Worm (Caenorhabditis elegans) whole organism, young adult: ENCODE measurements around the gene Y116A8C.37.
A peak's percentile ranks its signal among the peaks of the same experiment; 100 is the strongest.

Experiments used
- B0019.2 ChIP-seq: fragments of 200-800 bp; sonication (Bioruptor generic); conservative IDR thresholded peaks from 2 replicates; pipeline ENCODE4 v1.3.6; 2022; ENCODE audit warnings: missing genetic modification reagents, missing genetic modification characterization, missing compliant biosample characterization
- D2030.7 ChIP-seq: fragments of 200-800 bp; sonication (Bioruptor generic); IDR thresholded peaks from 2 replicates; pipeline ENCODE4 v1.3.6; 2022; ENCODE audit warnings: missing genetic modification reagents, missing genetic modification characterization, missing compliant biosample characterization
- F23B12.7 ChIP-seq: sonication (generic microtip); optimal IDR thresholded peaks from 2 replicates; lab custom pipeline; 2017; ENCODE audit warnings: missing genetic modification characterization, mild to moderate bottlenecking, missing compliant biosample characterization, antibody characterized with exemption, moderate library complexity; ENCODE audit not compliant: insufficient read depth
- F49E8.2 ChIP-seq: sonication (generic microtip); optimal IDR thresholded peaks from 3 replicates; lab custom pipeline; 2017; ENCODE audit warnings: missing genetic modification characterization, mild to moderate bottlenecking, missing compliant biosample characterization, antibody characterized with exemption, moderate library complexity; ENCODE audit not compliant: insufficient read depth
- F55B11.4 ChIP-seq: sonication (generic microtip); optimal IDR thresholded peaks from 2 replicates; lab custom pipeline; 2016; ENCODE audit warnings: missing compliant biosample characterization, missing genetic modification characterization, borderline replicate concordance; ENCODE audit not compliant: insufficient read depth
- Y53F4B.3 ChIP-seq: fragments of 200-800 bp; sonication (Bioruptor generic); IDR thresholded peaks from 2 replicates; pipeline ENCODE4 v1.3.6; 2022; ENCODE audit warnings: missing genetic modification reagents, missing genetic modification characterization, missing compliant biosample characterization
- Y53G8AR.9 ChIP-seq: fragments of 200-800 bp; sonication (Bioruptor generic); conservative IDR thresholded peaks from 2 replicates; pipeline ENCODE4 v1.3.6; 2022; ENCODE audit warnings: missing genetic modification reagents, missing genetic modification characterization, missing compliant biosample characterization
- Y56A3A.18 ChIP-seq: fragments of 200-800 bp; sonication (Bioruptor generic); IDR thresholded peaks from 2 replicates; pipeline ENCODE4 v1.3.6; 2022; ENCODE audit warnings: missing genetic modification reagents, missing genetic modification characterization, missing compliant biosample characterization
- Y67H2A.10 ChIP-seq: fragments of 200-800 bp; sonication (Bioruptor generic); conservative IDR thresholded peaks from 2 replicates; pipeline ENCODE4 v1.3.6; 2022; ENCODE audit warnings: missing genetic modification reagents, missing genetic modification characterization, missing compliant biosample characterization
- atf-7 ChIP-seq: sonication (generic microtip); optimal IDR thresholded peaks from 2 replicates; lab custom pipeline; 2017; ENCODE audit warnings: mild to moderate bottlenecking, missing genetic modification characterization, missing compliant biosample characterization
- bed-2 ChIP-seq: fragments of 200-800 bp; sonication (Bioruptor generic); IDR thresholded peaks from 2 replicates; pipeline ENCODE4 v1.3.6; 2022; ENCODE audit warnings: missing genetic modification reagents, missing genetic modification characterization, missing compliant biosample characterization
- cebp-2 ChIP-seq: fragments of 200-800 bp; sonication (Bioruptor generic); IDR thresholded peaks from 2 replicates; pipeline ENCODE4 v1.3.6; 2022; ENCODE audit warnings: missing genetic modification characterization, missing compliant biosample characterization
- dox-1 ChIP-seq: fragments of 200-800 bp; sonication (Bioruptor generic); IDR thresholded peaks from 2 replicates; pipeline ENCODE4 v1.3.6; 2022; ENCODE audit warnings: missing genetic modification reagents, missing genetic modification characterization, missing compliant biosample characterization
- dpff-1 ChIP-seq: sonication (generic microtip); optimal IDR thresholded peaks from 2 replicates; lab custom pipeline; 2017; ENCODE audit warnings: mild to moderate bottlenecking, missing genetic modification characterization, missing compliant biosample characterization
- efl-1 ChIP-seq: fragments of 150-350 bp; optimal IDR thresholded peaks from 2 replicates; lab custom pipeline; 2014; ENCODE audit warnings: missing biosample characterization, missing genetic modification reagents, missing genetic modification characterization
- egrh-3 ChIP-seq: fragments of 200-800 bp; sonication (Bioruptor generic); IDR thresholded peaks from 2 replicates; pipeline ENCODE4 v1.3.6; 2022; ENCODE audit warnings: missing genetic modification reagents, missing genetic modification characterization, missing compliant biosample characterization
- hmg-1.2 ChIP-seq: fragments of 200-800 bp; sonication (Bioruptor generic); IDR thresholded peaks from 2 replicates; pipeline ENCODE4 v1.3.6; 2022; ENCODE audit warnings: missing genetic modification reagents, missing genetic modification characterization, missing compliant biosample characterization
- hrde-1 ChIP-seq: sonication (generic microtip); optimal IDR thresholded peaks from 2 replicates; lab custom pipeline; 2016; ENCODE audit warnings: missing genetic modification characterization, mild to moderate bottlenecking, missing compliant biosample characterization, moderate library complexity, missing genotype, missing genetic modification reagents, borderline replicate concordance
- lin-40 ChIP-seq: sonication (generic microtip); optimal IDR thresholded peaks from 2 replicates; lab custom pipeline; 2016; ENCODE audit warnings: missing genetic modification characterization, mild to moderate bottlenecking, missing compliant biosample characterization, missing genotype, missing genetic modification reagents
- lin-54 ChIP-seq: fragments of 200-800 bp; sonication (Bioruptor generic); optimal IDR thresholded peaks from 2 replicates; lab custom pipeline; 2018; ENCODE audit warnings: mild to moderate bottlenecking, missing genetic modification characterization, missing compliant biosample characterization
- madf-10 ChIP-seq: sonication (generic microtip); optimal IDR thresholded peaks from 2 replicates; lab custom pipeline; 2016; ENCODE audit warnings: mild to moderate bottlenecking, missing genetic modification characterization, missing compliant biosample characterization
- madf-8 ChIP-seq: fragments of 200-800 bp; sonication (Bioruptor generic); conservative IDR thresholded peaks from 2 replicates; pipeline ENCODE4 v1.3.6; 2022; ENCODE audit warnings: missing genetic modification reagents, missing genetic modification characterization, missing compliant biosample characterization
- mcd-1 ChIP-seq: fragments of 200-800 bp; sonication (Bioruptor generic); IDR thresholded peaks from 2 replicates; pipeline ENCODE4 v1.3.6; 2022; ENCODE audit warnings: missing genetic modification reagents, missing genetic modification characterization, missing compliant biosample characterization
- nfyb-1 ChIP-seq: fragments of 200-800 bp; sonication (Bioruptor generic); IDR thresholded peaks from 2 replicates; pipeline ENCODE4 v1.3.6; 2022; ENCODE audit warnings: missing genetic modification reagents, missing genetic modification characterization, missing compliant biosample characterization
- nhr-120 ChIP-seq: fragments of 200-800 bp; sonication (Bioruptor generic); IDR thresholded peaks from 2 replicates; pipeline ENCODE4 v1.3.6; 2022; ENCODE audit warnings: missing genetic modification characterization, missing compliant biosample characterization
- nhr-90 ChIP-seq: sonication (generic microtip); optimal IDR thresholded peaks from 2 replicates; lab custom pipeline; 2016; ENCODE audit warnings: missing genotype, mild to moderate bottlenecking, missing genetic modification characterization, missing compliant biosample characterization
- pha-4 ChIP-seq: fragments of 150-350 bp; sonication (generic microtip); optimal IDR thresholded peaks from 2 replicates; lab custom pipeline; 2014; ENCODE audit warnings: missing biosample characterization, missing genetic modification reagents, missing genetic modification characterization
- rec-8 ChIP-seq, 2 experiments: sonication (generic microtip); optimal IDR thresholded peaks; 2 replicates each; lab custom pipeline; 2016; ENCODE audit warnings: mild to moderate bottlenecking in 2 of 2, missing genetic modification characterization in 2 of 2, missing genetic modification reagents in 2 of 2, missing genotype in 2 of 2, missing biosample characterization in 1 of 2, missing compliant biosample characterization in 1 of 2, moderate library complexity in 1 of 2
- repo-1 ChIP-seq: sonication (generic microtip); optimal IDR thresholded peaks from 2 replicates; lab custom pipeline; 2017; ENCODE audit warnings: mild to moderate bottlenecking, missing genetic modification characterization, missing compliant biosample characterization
- snpc-4 ChIP-seq, 5 experiments: fragments of 150-350 bp in 1 of 5; sonication (generic microtip) in 4 of 5; optimal IDR thresholded peaks; 2 replicates each; lab custom pipeline; 2014 to 2018; ENCODE audit warnings: missing genetic modification characterization in 5 of 5, missing biosample characterization in 3 of 5, antibody characterized with exemption in 2 of 5, mild to moderate bottlenecking in 2 of 5, missing compliant biosample characterization in 2 of 5, missing genotype in 2 of 5, moderate library complexity in 2 of 5, missing genetic modification reagents in 1 of 5
- xnd-1 ChIP-seq: sonication (generic microtip); optimal IDR thresholded peaks from 2 replicates; lab custom pipeline; 2016; ENCODE audit warnings: missing genotype, missing genetic modification reagents, missing genetic modification characterization, missing compliant biosample characterization
- zfh-2 ChIP-seq: fragments of 200-800 bp; sonication (Bioruptor generic); conservative IDR thresholded peaks from 2 replicates; pipeline ENCODE4 v1.3.6; 2022; ENCODE audit warnings: missing genetic modification reagents, missing genetic modification characterization, missing compliant biosample characterization
- zim-3 ChIP-seq: sonication (generic microtip); optimal IDR thresholded peaks from 2 replicates; lab custom pipeline; 2017; ENCODE audit warnings: mild to moderate bottlenecking, missing genetic modification characterization, moderate library complexity, missing compliant biosample characterization
- ztf-26 ChIP-seq: sonication (generic microtip); optimal IDR thresholded peaks from 2 replicates; lab custom pipeline; 2017; ENCODE audit warnings: missing genetic modification characterization, missing compliant biosample characterization

Y116A8C.37 gene

ce11 chrIV:17108200-17108599 lies 22.7 kb downstream of the Y116A8C.37 start (continued):
- TF ChIP-seq hmg-1.2 (GFP tag; lab: Robert Waterston, UW) (no peak), B0019.2 (GFP tag; lab: Robert Waterston, UW) (no peak), xnd-1 (tag; lab: Kevin White, UChicago) (no peak), madf-10 (tag; lab: Kevin White, UChicago) (no peak), F23B12.7 (tag; lab: Kevin White, UChicago) (no peak), Y53G8AR.9 (GFP tag; lab: Robert Waterston, UW) (0 out of 2 replicates have a peak, but pooled peaks have one; percentile 8), Y67H2A.10 (no peak), zim-3 (tag; lab: Kevin White, UChicago) (no peak), efl-1 (no peak), lin-40 (tag; lab: Kevin White, UChicago) (no peak), D2030.7 (peak; percentile 29; the same call in 1 of the 2 replicates)

ce11 chrIV:17105578-17105977 lies 25.4 kb downstream of the Y116A8C.37 start:
- peak; percentile 70; the same call in 1 of the 2 replicates for TF ChIP-seq egrh-3 (GFP tag; lab: Robert Waterston, UW)
- peak; percentile 81 for TF ChIP-seq zfh-2
- TF ChIP-seq pha-4 (tag; lab: Kevin White, UChicago) = no peak
- TF ChIP-seq cebp-2 (GFP tag; lab: Robert Waterston, UW) = 0 out of 2 replicates have a peak, but pooled peaks have one; percentile 22
- TF ChIP-seq nhr-120 (GFP tag; lab: Robert Waterston, UW) = no peak
- no peak for TF ChIP-seq efl-1
- no peak for TF ChIP-seq Y53F4B.3 (GFP tag; lab: Robert Waterston, UW)
- TF ChIP-seq repo-1 = peak; percentile 39
- TF ChIP-seq F55B11.4 (tag; lab: Kevin White, UChicago) = no peak
- no peak for TF ChIP-seq snpc-4 (GFP tag; optimal IDR thresholded peaks at IDR 0.05; lab: Kevin White, UChicago)
- no peak for TF ChIP-seq snpc-4 (tag; optimal IDR thresholded peaks at IDR 0.05; lab: Kevin White, UChicago)
- no peak for TF ChIP-seq hrde-1 (tag; lab: Kevin White, UChicago)
- TF ChIP-seq, all 124 proteins: peak for 4

ce11 chrIV:17104157-17104872 lies 26.6 kb downstream of the Y116A8C.37 start:
- peak; percentile 35; the same call in 1 of the 2 replicates for TF ChIP-seq egrh-3 (GFP tag; lab: Robert Waterston, UW)
- TF ChIP-seq dox-1 = no peak
- TF ChIP-seq mcd-1 (GFP tag; lab: Robert Waterston, UW) = no peak
- TF ChIP-seq zfh-2 = peak; percentile 76
- no peak for TF ChIP-seq lin-54 (GFP tag; lab: Kevin White, UChicago)
- no peak for TF ChIP-seq rec-8 (tag; optimal IDR thresholded peaks at IDR 0.05; lab: Kevin White, UChicago)
- no peak for TF ChIP-seq dpff-1 (tag; lab: Kevin White, UChicago)
- TF ChIP-seq Y56A3A.18 (GFP tag; lab: Robert Waterston, UW) = no peak
- TF ChIP-seq nhr-90 (tag; lab: Kevin White, UChicago) = no peak
- peak; percentile 68 for TF ChIP-seq nfyb-1
- no peak for TF ChIP-seq snpc-4 (GFP tag; optimal IDR thresholded peaks at IDR 0.05; lab: Kevin White, UChicago)
- TF ChIP-seq snpc-4 (tag; optimal IDR thresholded peaks at IDR 0.05; lab: Kevin White, UChicago) = peak in 1 of 4 experiments; percentile 21
- no peak for TF ChIP-seq bed-2
- no peak for TF ChIP-seq ztf-26 (tag; lab: Kevin White, UChicago)
- no peak for TF ChIP-seq zim-3 (tag; lab: Kevin White, UChicago)

ce11 chrIV:17103615-17104014 lies 27.3 kb downstream of the Y116A8C.37 start, which contains the start of gene Y116A8C.30:
Gene Y116A8C.30 (minus strand): TSS chrIV:17103715.
- TF ChIP-seq atf-7 (tag; lab: Kevin White, UChicago) (no peak), F49E8.2 (tag; lab: Kevin White, UChicago) (no peak), madf-8 (GFP tag; lab: Robert Waterston, UW) (no peak), snpc-4 (GFP tag; optimal IDR thresholded peaks at IDR 0.05; lab: Kevin White, UChicago) (no peak), snpc-4 (tag; optimal IDR thresholded peaks at IDR 0.05; lab: Kevin White, UChicago) (peak in 1 of 4 experiments; percentile 45)
